Fruit fly (Drosophila melanogaster) whole organism, prepupa: Measurements from ENCODE around the gene CG7988.

Experiments used
- Blimp-1 ChIP-seq: fragments of 200-800 bp; sonication (Bioruptor generic); optimal IDR thresholded peaks from 3 replicates; lab custom pipeline; 2017; ENCODE audit warnings: missing biosample characterization, missing genetic modification characterization, mild to moderate bottlenecking, moderate library complexity, missing genetic modification reagents
- CG11294 ChIP-seq: fragments of 200-800 bp; sonication (Bioruptor generic); IDR thresholded peaks from 2 replicates; pipeline ENCODE4 v1.3.6; 2022; ENCODE audit warnings: missing biosample characterization, missing genetic modification characterization
- CG11762 ChIP-seq: fragments of 200-800 bp; sonication (Bioruptor generic); optimal IDR thresholded peaks from 3 replicates; lab custom pipeline; 2016; ENCODE audit warnings: missing biosample characterization, missing genetic modification characterization; ENCODE audit not compliant: insufficient read depth
- CG15336 ChIP-seq: fragments of 200-800 bp; sonication (Bioruptor generic); IDR thresholded peaks from 2 replicates; pipeline ENCODE4 v1.3.6; 2022; ENCODE audit warnings: missing biosample characterization, missing genetic modification characterization
- CG16779 ChIP-seq: fragments of 200-800 bp; sonication (Bioruptor generic); optimal IDR thresholded peaks from 3 replicates; lab custom pipeline; 2017; ENCODE audit warnings: missing biosample characterization, mild to moderate bottlenecking, missing genetic modification characterization
- CG3032 ChIP-seq: fragments of 200-800 bp; optimal IDR thresholded peaks from 2 replicates; lab custom pipeline; 2019; ENCODE audit warnings: missing biosample characterization, mild to moderate bottlenecking, missing genetic modification characterization, moderate library complexity
- CG31627 ChIP-seq: fragments of 200-800 bp; sonication (Bioruptor generic); optimal IDR thresholded peaks from 3 replicates; lab custom pipeline; 2016; ENCODE audit warnings: missing biosample characterization, missing genetic modification characterization
- CG32006 ChIP-seq: fragments of 200-800 bp; sonication (Bioruptor generic); optimal IDR thresholded peaks from 3 replicates; lab custom pipeline; 2017; ENCODE audit warnings: missing biosample characterization, mild to moderate bottlenecking, missing genetic modification characterization
- CG34406 ChIP-seq: fragments of 200-800 bp; sonication (Bioruptor generic); optimal IDR thresholded peaks from 3 replicates; lab custom pipeline; 2016; ENCODE audit warnings: missing biosample characterization, missing genetic modification characterization
- CG3919 ChIP-seq: fragments of 200-800 bp; sonication (Bioruptor generic); optimal IDR thresholded peaks from 3 replicates; lab custom pipeline; 2016; ENCODE audit warnings: missing biosample characterization, missing genetic modification characterization
- CG6163 ChIP-seq: fragments of 200-800 bp; sonication (Bioruptor generic); IDR thresholded peaks from 3 replicates; pipeline ENCODE4 v1.3.6; 2022; ENCODE audit warnings: missing biosample characterization, missing genetic modification characterization
- CG6276 ChIP-seq: fragments of 200-800 bp; sonication (Bioruptor generic); optimal IDR thresholded peaks from 2 replicates; lab custom pipeline; 2017; ENCODE audit warnings: missing biosample characterization, mild to moderate bottlenecking, missing genetic modification characterization
- CG6792 ChIP-seq: fragments of 200-800 bp; sonication (Bioruptor generic); optimal IDR thresholded peaks from 3 replicates; lab custom pipeline; 2016; ENCODE audit warnings: missing biosample characterization, missing genetic modification characterization
- CG6854 ChIP-seq: fragments of 200-800 bp; sonication (Bioruptor generic); optimal IDR thresholded peaks from 2 replicates; lab custom pipeline; 2017; ENCODE audit warnings: missing biosample characterization, mild to moderate bottlenecking, missing genetic modification characterization
- CG8119 ChIP-seq: fragments of 200-800 bp; sonication (Bioruptor generic); IDR thresholded peaks from 3 replicates; pipeline ENCODE4 v1.3.6; 2022; ENCODE audit warnings: missing biosample characterization, missing genetic modification characterization
- CG8319 ChIP-seq: fragments of 200-800 bp; sonication (Bioruptor generic); optimal IDR thresholded peaks from 3 replicates; lab custom pipeline; 2016; ENCODE audit warnings: missing biosample characterization, missing genetic modification characterization
- CG8632 ChIP-seq: fragments of 200-800 bp; sonication (Bioruptor generic); optimal IDR thresholded peaks from 3 replicates; lab custom pipeline; 2016; ENCODE audit warnings: missing biosample characterization, missing genetic modification characterization
- CG9139 ChIP-seq: fragments of 200-800 bp; sonication (Bioruptor generic); optimal IDR thresholded peaks from 3 replicates; lab custom pipeline; 2017; ENCODE audit warnings: missing biosample characterization, mild to moderate bottlenecking, missing genetic modification characterization
- Eip75B ChIP-seq: fragments of 200-800 bp; sonication (Bioruptor generic); optimal IDR thresholded peaks from 3 replicates; lab custom pipeline; 2016; ENCODE audit warnings: missing biosample characterization, missing genetic modification characterization
- Eip78C ChIP-seq: fragments of 200-800 bp; sonication (Bioruptor generic); peaks from one replicate; lab custom pipeline; 2016; ENCODE audit warnings: missing biosample characterization, missing genetic modification characterization
- Ets21C ChIP-seq: fragments of 200-800 bp; sonication (Bioruptor generic); optimal IDR thresholded peaks from 3 replicates; lab custom pipeline; 2016; ENCODE audit warnings: missing biosample characterization, missing genetic modification characterization
- Ets96B ChIP-seq: fragments of 200-800 bp; optimal IDR thresholded peaks from 2 replicates; lab custom pipeline; 2019; ENCODE audit warnings: missing biosample characterization, mild to moderate bottlenecking, missing genetic modification characterization, moderate library complexity
- Gug ChIP-seq: fragments of 200-800 bp; sonication (Bioruptor generic); IDR thresholded peaks from 2 replicates; pipeline ENCODE4 v1.3.6; 2022; ENCODE audit warnings: missing biosample characterization, missing genetic modification characterization
- Hr38 ChIP-seq: sonication (Bioruptor generic); optimal IDR thresholded peaks from 2 replicates; lab custom pipeline; 2016; ENCODE audit warnings: missing biosample characterization, missing genetic modification characterization
- Hr39 ChIP-seq: fragments of 200-800 bp; sonication (Bioruptor generic); optimal IDR thresholded peaks from 2 replicates; lab custom pipeline; 2016; ENCODE audit warnings: missing biosample characterization, missing genetic modification characterization
- Hr4 ChIP-seq: fragments of 200-800 bp; sonication (Bioruptor generic); optimal IDR thresholded peaks from 3 replicates; lab custom pipeline; 2016; ENCODE audit warnings: missing biosample characterization, missing genetic modification characterization
- Lpt ChIP-seq: fragments of 200-800 bp; sonication (Bioruptor generic); optimal IDR thresholded peaks from 3 replicates; lab custom pipeline; 2016; ENCODE audit warnings: missing biosample characterization, missing genetic modification characterization
- Met ChIP-seq: fragments of 200-800 bp; sonication (Bioruptor generic); optimal IDR thresholded peaks from 3 replicates; lab custom pipeline; 2016; ENCODE audit warnings: missing biosample characterization, missing genetic modification characterization
- OdsH ChIP-seq: fragments of 200-800 bp; sonication (Bioruptor generic); optimal IDR thresholded peaks from 3 replicates; lab custom pipeline; 2016; ENCODE audit warnings: missing biosample characterization, missing genetic modification characterization
- Sox15 ChIP-seq: fragments of 200-800 bp; sonication (Bioruptor generic); optimal IDR thresholded peaks from 3 replicates; lab custom pipeline; 2016; ENCODE audit warnings: missing biosample characterization, missing genetic modification characterization
- acj6 ChIP-seq: fragments of 200-800 bp; sonication (Bioruptor generic); optimal IDR thresholded peaks from 3 replicates; lab custom pipeline; 2016; ENCODE audit warnings: missing biosample characterization, missing genetic modification characterization
- cyc ChIP-seq: fragments of 200-800 bp; sonication (Bioruptor generic); optimal IDR thresholded peaks from 3 replicates; lab custom pipeline; 2016; ENCODE audit warnings: missing biosample characterization, missing genetic modification characterization
- dac ChIP-seq: fragments of 200-800 bp; sonication (Bioruptor generic); optimal IDR thresholded peaks from 2 replicates; lab custom pipeline; 2017; ENCODE audit warnings: missing biosample characterization, mild to moderate bottlenecking, missing genetic modification characterization
- dsx ChIP-seq: fragments of 200-800 bp; optimal IDR thresholded peaks from 3 replicates; lab custom pipeline; 2019; ENCODE audit warnings: missing biosample characterization, mild to moderate bottlenecking, missing genetic modification characterization, moderate library complexity; ENCODE audit not compliant: poor library complexity, severe bottlenecking
- eg ChIP-seq: fragments of 200-800 bp; sonication (Bioruptor generic); IDR thresholded peaks from 3 replicates; pipeline ENCODE4 v1.3.6; 2022; ENCODE audit warnings: missing biosample characterization, missing genetic modification characterization
- esn ChIP-seq: fragments of 200-800 bp; sonication (Bioruptor generic); optimal IDR thresholded peaks from 2 replicates; lab custom pipeline; 2016; ENCODE audit warnings: missing biosample characterization, mild to moderate bottlenecking, missing genetic modification characterization, moderate library complexity
- fd59A ChIP-seq: fragments of 200-800 bp; sonication (Bioruptor generic); optimal IDR thresholded peaks from 2 replicates; lab custom pipeline; 2017; ENCODE audit warnings: missing biosample characterization, mild to moderate bottlenecking, missing genetic modification characterization, missing genetic modification reagents
- lz ChIP-seq: fragments of 200-800 bp; sonication (Bioruptor generic); optimal IDR thresholded peaks from 3 replicates; lab custom pipeline; 2016; ENCODE audit warnings: missing biosample characterization, missing genetic modification characterization
- net ChIP-seq: fragments of 200-800 bp; sonication (Bioruptor generic); optimal IDR thresholded peaks from 3 replicates; lab custom pipeline; 2016; ENCODE audit warnings: missing biosample characterization, missing genetic modification characterization
- pdm3 ChIP-seq: fragments of 200-800 bp; sonication (Bioruptor generic); optimal IDR thresholded peaks from 3 replicates; lab custom pipeline; 2016; ENCODE audit warnings: missing biosample characterization, missing genetic modification characterization
- salr ChIP-seq, 2 experiments: fragments of 200-800 bp; sonication (Bioruptor generic); optimal IDR thresholded peaks; 3 replicates each; lab custom pipeline; 2016 to 2018; ENCODE audit warnings: missing biosample characterization in 2 of 2, missing genetic modification characterization in 2 of 2, mild to moderate bottlenecking in 1 of 2
- ss ChIP-seq, 2 experiments: fragments of 200-800 bp; sonication (Bioruptor generic); optimal IDR thresholded peaks; 2 replicates in 1 of 2; 3 replicates in 1 of 2; lab custom pipeline; 2017 to 2018; ENCODE audit warnings: mild to moderate bottlenecking in 2 of 2, missing biosample characterization in 2 of 2, missing genetic modification characterization in 2 of 2, moderate library complexity in 1 of 2
- svp ChIP-seq: fragments of 200-800 bp; sonication (Bioruptor generic); peaks from one replicate; lab custom pipeline; 2016; ENCODE audit warnings: missing biosample characterization, missing genetic modification characterization
- topi ChIP-seq: fragments of 200-800 bp; sonication (Bioruptor generic); optimal IDR thresholded peaks from 3 replicates; lab custom pipeline; 2016; ENCODE audit warnings: missing biosample characterization, missing genetic modification characterization
- vri ChIP-seq: fragments of 200-800 bp; sonication (Bioruptor generic); optimal IDR thresholded peaks from 3 replicates; lab custom pipeline; 2016; ENCODE audit warnings: missing biosample characterization, mild to moderate bottlenecking, missing genetic modification characterization

Gene CG7988

dm6 chr3R:18220211-18220749 lies at the start of gene CG7988, which contains the start of gene CG7183 (continued):
- TF ChIP-seq CG9139 (peak; percentile 93), Hr38 (GFP tag; lab: Kevin White, UChicago) (peak; percentile 60), CG11294 (GFP tag; lab: Robert Waterston, UW) (peak; percentile 97), pdm3 (GFP tag; lab: Kevin White, UChicago) (peak; percentile 99), CG31627 (GFP tag; lab: Kevin White, UChicago) (peak; percentile 99), Eip78C (GFP tag; lab: Kevin White, UChicago) (peak; percentile 99), net (GFP tag; lab: Kevin White, UChicago) (peak; percentile 97), Ets21C (peak; percentile 97), topi (GFP tag; lab: Kevin White, UChicago) (peak; percentile 98)

DNA sequence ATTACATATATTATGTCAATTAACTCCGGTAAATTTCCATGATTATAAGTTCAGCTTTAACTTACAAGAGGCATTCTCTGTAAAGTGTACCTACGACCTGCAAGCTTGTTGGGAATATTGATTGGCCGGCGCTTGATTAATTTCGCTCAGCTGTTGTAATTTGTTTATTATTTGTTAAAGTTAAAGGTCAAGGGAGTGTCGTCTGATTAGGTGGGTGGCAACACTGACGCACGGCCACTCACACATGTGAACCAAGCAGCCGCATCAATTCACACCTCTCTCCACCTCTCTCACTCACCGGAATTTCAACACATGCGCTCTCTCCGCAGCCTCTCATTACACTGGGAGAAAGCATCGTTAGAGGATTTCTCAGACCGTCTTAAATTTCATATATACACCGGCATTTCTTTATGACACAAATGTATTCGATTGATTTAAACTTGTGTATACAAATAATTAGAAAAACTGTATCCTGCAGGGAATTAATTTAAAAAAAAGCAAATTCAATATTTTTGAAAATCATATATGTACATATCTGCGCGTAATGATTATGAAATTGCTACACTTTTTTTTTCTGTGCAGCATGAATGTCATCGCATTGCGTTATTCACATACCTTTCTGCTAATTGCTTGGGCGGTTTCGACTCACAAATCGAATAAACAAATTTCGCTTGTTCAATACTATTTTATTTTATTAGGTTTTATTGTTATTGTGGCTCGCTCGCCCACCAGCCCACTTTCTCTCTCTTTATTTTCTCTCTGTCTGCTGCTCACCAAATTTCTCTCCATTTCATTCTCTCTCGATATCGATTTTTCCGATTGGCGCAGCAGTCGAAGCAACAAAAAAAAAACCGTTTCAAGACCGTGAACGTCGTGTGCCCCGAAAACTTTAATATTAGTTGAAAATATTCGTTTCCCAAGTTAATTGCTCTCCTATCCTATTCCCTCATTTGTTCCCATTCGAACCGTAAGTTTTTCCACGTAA lies 48.1 kb upstream of the CG7988 start:
- TF ChIP-seq CG11762 (GFP tag; lab: Kevin White, UChicago) (peak; percentile 70), CG3032 (tag; lab: Kevin White, UChicago) (peak; percentile 64), dac (peak; percentile 67), acj6 (peak; percentile 82), Hr38 (GFP tag; lab: Kevin White, UChicago) (no peak), CG8319 (GFP tag; lab: Kevin White, UChicago) (peak; percentile 50), CG34406 (no peak), net (GFP tag; lab: Kevin White, UChicago) (peak; percentile 81), topi (GFP tag; lab: Kevin White, UChicago) (peak; percentile 83), CG6276 (GFP tag; lab: Kevin White, UChicago) (peak; percentile 90), Eip75B (GFP tag; lab: Kevin White, UChicago) (no peak), CG3919 (GFP tag; lab: Kevin White, UChicago) (no peak), Sox15 (peak; percentile 64), svp (GFP tag; lab: Kevin White, UChicago) (peak; percentile 91), pdm3 (GFP tag; lab: Kevin White, UChicago) (peak; percentile 85), CG16779 (tag; lab: Kevin White, UChicago) (peak; percentile 71), CG6163 (GFP tag; lab: Robert Waterston, UW) (peak; percentile 74), Ets21C (peak; percentile 72), esn (GFP tag; lab: Kevin White, UChicago) (peak; percentile 85), Ets96B (tag; lab: Kevin White, UChicago) (peak; percentile 67), Hr39 (GFP tag; lab: Kevin White, UChicago) (peak; percentile 75), salr (GFP tag; optimal IDR thresholded peaks at IDR 0.05; lab: Kevin White, UChicago) (peak in 1 of 2 experiments; percentile 87), Blimp-1 (GFP tag; lab: Kevin White, UChicago) (peak; percentile 47), CG15336 (GFP tag; lab: Robert Waterston, UW) (peak; percentile 85), Hr4 (peak; percentile 92), Eip78C (GFP tag; lab: Kevin White, UChicago) (peak; percentile 96), CG8119 (GFP tag; lab: Robert Waterston, UW) (peak; percentile 89), CG32006 (GFP tag; lab: Kevin White, UChicago) (peak; percentile 95), OdsH (peak; percentile 84), Gug (GFP tag; lab: Robert Waterston, UW) (peak; percentile 66), CG8632 (GFP tag; lab: Kevin White, UChicago) (peak; percentile 65), ss (GFP tag; optimal IDR thresholded peaks at IDR 0.05; lab: Kevin White, UChicago) (no peak), lz (GFP tag; lab: Kevin White, UChicago) (peak; percentile 79), vri (GFP tag; lab: Kevin White, UChicago) (no peak), Met (GFP tag; lab: Kevin White, UChicago) (no peak), fd59A (GFP tag; lab: Kevin White, UChicago) (peak; percentile 59), CG6792 (GFP tag; lab: Kevin White, UChicago) (peak; percentile 66), Lpt (GFP tag; lab: Kevin White, UChicago) (peak; percentile 77), dsx (GFP tag; lab: Kevin White, UChicago) (no peak), CG6854 (peak; percentile 26), CG31627 (GFP tag; lab: Kevin White, UChicago) (peak; percentile 79), cyc (peak; percentile 82), eg (GFP tag; lab: Robert Waterston, UW) (peak; percentile 74; the same call in 2 of the 3 replicates)
